Fruit fly (Drosophila melanogaster): ENCODE results near the gene pyx.

Gene pyx

DNA sequence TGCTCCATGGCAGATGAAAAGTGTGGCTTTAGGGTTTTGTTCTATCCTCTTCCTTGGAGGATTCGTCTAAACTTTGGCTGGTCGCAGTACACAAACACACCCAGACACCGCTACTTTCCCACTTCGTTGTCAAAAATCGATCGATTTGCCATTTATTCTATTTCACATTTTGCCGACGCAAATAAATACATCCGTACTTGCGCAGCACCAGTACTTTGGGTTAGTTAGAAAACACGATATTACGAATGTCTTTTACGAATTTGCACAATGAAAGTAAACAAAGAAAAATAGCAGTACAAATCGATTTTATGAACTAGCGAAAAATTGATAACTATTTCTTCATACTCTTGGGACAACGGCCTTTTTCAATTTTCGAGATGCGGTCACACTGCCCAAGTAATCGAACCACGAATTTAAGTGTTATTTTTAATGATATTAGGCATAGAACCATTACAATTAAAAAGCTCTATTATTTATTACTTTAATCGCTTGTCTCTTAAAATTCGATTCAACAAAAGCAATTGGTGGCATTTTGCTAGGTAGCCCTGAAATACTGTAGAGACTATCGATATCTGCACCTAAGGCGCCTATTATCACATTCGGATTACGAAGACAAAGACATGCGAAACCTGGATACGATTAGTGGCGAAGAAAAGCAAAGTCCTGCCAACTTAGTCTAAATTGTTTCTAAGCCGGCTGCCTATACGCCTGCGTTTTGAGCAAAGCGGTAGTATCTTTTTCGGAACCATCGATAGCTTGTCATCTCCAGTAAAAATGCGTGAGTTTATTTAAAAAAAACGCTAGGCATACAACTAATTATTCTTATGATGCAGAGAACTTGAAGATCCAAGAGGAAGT is 35.0 kb upstream of the pyx start, which contains the start of the genes DIP2 and wac:
TSS of gene DIP2 (minus strand) at position 337 of the 858 bp plus-strand sequence.
TSS of gene wac (plus strand) at position 559 of the 858 bp plus-strand sequence.
- TF ChIP-seq psq (optimal IDR thresholded peaks at IDR 0.05) (no peak), pan (optimal IDR thresholded peaks at IDR 0.05) (no peak), Dll (optimal IDR thresholded peaks at IDR 0.05) (no peak), usp (GFP tag; optimal IDR thresholded peaks at IDR 0.05) (no peak), EcR (GFP tag; optimal IDR thresholded peaks at IDR 0.05) (no peak), CG8478 (optimal IDR thresholded peaks at IDR 0.05) (no peak)

DNA sequence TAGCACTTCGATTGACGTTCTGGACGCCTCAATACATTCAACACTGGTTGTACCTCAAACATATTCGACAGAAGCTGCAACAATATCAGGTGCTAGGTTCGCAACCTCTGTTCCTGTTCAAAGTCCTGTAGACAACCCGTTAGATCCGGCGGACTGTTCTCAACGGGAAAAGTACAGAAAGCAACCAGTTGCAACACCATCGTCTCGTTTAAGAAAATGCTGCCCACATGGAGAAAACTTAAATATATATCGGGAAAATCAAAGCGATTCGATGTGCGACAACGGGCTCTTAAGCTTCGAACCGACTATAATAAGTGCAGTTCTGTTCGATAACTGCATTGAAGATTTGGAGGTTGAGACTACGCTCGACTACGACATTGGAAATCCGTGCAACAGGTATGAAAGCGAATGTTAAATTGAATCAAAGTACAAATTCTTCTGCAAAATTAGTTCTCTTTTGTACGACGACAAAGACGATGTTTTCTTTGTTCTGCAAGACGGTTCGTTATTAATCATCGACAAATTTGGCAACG is 25.4 kb upstream of the pyx start:
- TF ChIP-seq pan (optimal IDR thresholded peaks at IDR 0.05) (no peak), psq (optimal IDR thresholded peaks at IDR 0.05) (no peak), EcR (GFP tag; optimal IDR thresholded peaks at IDR 0.05) (no peak), Dll (optimal IDR thresholded peaks at IDR 0.05) (no peak), usp (GFP tag; optimal IDR thresholded peaks at IDR 0.05) (no peak), CG8478 (optimal IDR thresholded peaks at IDR 0.05) (no peak)

DNA sequence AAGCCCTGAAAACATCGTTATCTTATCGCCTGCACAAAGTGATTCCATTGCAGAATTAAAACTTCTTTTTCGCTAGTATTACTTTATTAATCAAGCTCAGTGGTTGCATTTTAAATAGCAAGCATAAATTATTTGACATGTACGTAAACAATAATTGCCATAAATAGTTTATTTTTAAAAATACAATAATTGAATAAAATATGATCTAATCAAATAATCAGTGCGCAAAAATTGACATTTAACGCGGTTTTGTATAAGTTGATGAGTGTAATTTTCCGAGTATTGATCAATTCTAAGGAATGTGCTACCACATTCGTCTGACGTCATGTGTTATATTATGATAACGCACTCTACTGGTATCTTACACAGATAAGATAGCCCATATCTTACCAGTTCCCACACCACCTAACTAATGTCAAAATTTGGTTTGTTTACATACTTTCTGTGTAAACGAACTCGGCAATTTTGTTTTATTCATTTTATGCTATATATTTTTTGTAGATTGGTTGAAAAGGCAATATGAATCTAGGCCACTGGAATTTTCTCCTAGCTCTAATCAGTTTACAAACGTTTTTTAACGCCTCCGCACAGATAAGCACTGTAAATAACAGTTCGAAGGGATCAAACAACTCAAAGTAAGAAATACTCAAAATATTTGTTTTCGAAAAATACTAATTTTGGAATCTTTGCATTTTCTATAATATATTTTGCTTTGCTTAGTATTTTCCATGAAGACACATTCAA is 24.8 kb upstream of the pyx start, which contains the start of gene mthl14:
TSS of gene mthl14 (plus strand) at position 10 of the 744 bp plus-strand sequence.
- TF ChIP-seq CG8478 (optimal IDR thresholded peaks at IDR 0.05) (no peak), usp (GFP tag; optimal IDR thresholded peaks at IDR 0.05) (no peak), pan (optimal IDR thresholded peaks at IDR 0.05) (no peak), psq (optimal IDR thresholded peaks at IDR 0.05) (no peak), Dll (optimal IDR thresholded peaks at IDR 0.05) (no peak), EcR (GFP tag; optimal IDR thresholded peaks at IDR 0.05) (no peak)

DNA sequence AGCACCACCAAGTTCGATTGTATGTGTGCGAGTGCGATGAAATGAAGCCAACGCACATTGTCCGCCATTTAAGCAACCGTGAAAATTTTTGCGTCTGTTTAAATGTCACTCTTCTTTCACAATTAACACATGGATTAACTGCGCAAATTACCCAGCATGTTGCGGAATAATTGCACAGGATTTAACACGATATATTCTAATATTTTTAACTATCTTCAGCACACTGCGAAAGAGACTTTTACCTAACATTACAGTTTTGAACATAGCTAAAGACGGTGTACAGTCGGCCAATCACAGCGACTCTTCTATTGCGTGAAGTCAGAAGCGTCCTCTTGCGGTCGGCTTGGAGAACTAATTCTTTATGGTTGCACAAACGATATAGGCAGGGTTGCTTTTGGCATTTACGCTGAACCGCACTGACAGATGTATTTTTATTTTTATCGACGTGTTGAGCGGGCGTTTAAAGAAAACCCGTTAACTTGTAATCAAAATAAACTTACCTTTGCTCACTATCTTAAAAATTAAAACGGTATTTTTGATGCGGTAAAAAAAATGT is 23.9 kb upstream of the pyx start:
- TF ChIP-seq CG8478 (optimal IDR thresholded peaks at IDR 0.05) (no peak), usp (GFP tag; optimal IDR thresholded peaks at IDR 0.05) (no peak), Dll (optimal IDR thresholded peaks at IDR 0.05) (no peak), pan (optimal IDR thresholded peaks at IDR 0.05) (no peak), psq (optimal IDR thresholded peaks at IDR 0.05) (no peak), EcR (GFP tag; optimal IDR thresholded peaks at IDR 0.05) (no peak)

DNA sequence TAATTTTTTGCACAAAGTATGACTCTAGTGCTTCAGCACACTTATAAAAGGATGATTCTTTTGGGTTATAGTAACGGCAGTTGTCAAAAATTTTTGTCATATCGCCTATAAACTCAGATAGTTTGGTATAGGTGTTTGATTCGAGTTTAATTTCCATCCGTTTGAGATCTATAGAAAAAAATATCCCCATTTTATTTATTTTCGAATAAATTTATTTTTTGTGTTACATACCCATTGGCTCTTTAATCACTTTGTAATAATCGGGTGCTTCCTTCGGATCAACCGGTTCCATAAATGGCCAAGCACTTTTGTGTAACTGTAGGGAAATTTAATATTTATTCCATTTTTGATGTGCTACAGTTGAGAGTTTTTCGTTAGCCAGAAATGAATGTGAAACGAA is 11.5 kb upstream of the pyx start:
- TF ChIP-seq CG8478 (optimal IDR thresholded peaks at IDR 0.05), result no peak
- TF ChIP-seq EcR (GFP tag; optimal IDR thresholded peaks at IDR 0.05), result no peak
- TF ChIP-seq pan (optimal IDR thresholded peaks at IDR 0.05), result no peak
- TF ChIP-seq Dll (optimal IDR thresholded peaks at IDR 0.05), result no peak
- no peak for TF ChIP-seq psq (optimal IDR thresholded peaks at IDR 0.05)
- no peak for TF ChIP-seq usp (GFP tag; optimal IDR thresholded peaks at IDR 0.05)

DNA sequence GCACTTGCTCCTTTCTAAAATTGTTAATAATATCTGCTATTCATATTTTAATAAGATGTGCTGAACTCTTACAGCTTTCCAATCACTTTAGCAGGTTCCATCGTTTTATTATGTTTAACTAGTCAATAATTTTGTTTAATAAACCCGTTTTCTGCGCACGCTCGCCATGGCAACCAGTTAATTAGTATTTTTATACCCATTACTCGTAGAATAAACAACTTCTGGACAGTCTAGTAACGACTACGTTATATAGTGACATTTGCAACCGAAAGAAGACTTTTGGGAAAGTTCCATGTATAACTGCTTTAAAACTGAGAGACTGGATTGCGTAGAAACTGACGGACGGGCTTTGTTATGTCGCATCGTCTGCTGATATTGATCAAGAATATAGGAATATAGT is 10.4 kb upstream of the pyx start, which contains the start of gene CG34453:
TSS of gene CG34453 (minus strand) at position 101 of the 400 bp plus-strand sequence.
- TF ChIP-seq psq (optimal IDR thresholded peaks at IDR 0.05) (no peak), usp (GFP tag; optimal IDR thresholded peaks at IDR 0.05) (no peak), pan (optimal IDR thresholded peaks at IDR 0.05) (no peak), EcR (GFP tag; optimal IDR thresholded peaks at IDR 0.05) (no peak), Dll (optimal IDR thresholded peaks at IDR 0.05) (no peak), CG8478 (optimal IDR thresholded peaks at IDR 0.05) (no peak)

DNA sequence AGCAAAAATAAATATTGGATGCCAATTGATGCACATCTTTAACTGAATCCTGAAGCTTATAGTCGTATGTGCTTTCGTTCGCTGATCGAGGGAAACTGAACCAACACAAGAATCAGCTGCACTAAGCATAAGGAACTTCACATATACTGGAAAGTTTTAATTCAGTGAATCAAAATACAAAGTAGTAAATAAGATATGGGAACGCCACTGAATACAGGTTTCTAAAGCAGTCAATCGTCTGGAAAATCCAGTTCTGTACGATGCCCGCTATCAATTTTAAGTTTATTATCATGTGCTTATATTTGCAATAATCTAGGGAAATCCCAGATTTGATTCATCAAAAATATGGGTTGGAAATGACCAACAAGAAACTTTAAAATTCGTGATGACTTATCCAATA is 9.4 kb upstream of the pyx start, which contains the start of gene CG34454:
TSS of gene CG34454 (minus strand) at position 84 of the 400 bp plus-strand sequence.
- no peak for TF ChIP-seq EcR (GFP tag; optimal IDR thresholded peaks at IDR 0.05)
- TF ChIP-seq Dll (optimal IDR thresholded peaks at IDR 0.05), result no peak
- no peak for TF ChIP-seq pan (optimal IDR thresholded peaks at IDR 0.05)
- no peak for TF ChIP-seq CG8478 (optimal IDR thresholded peaks at IDR 0.05)
- TF ChIP-seq psq (optimal IDR thresholded peaks at IDR 0.05), result no peak
- TF ChIP-seq usp (GFP tag; optimal IDR thresholded peaks at IDR 0.05), result no peak

DNA sequence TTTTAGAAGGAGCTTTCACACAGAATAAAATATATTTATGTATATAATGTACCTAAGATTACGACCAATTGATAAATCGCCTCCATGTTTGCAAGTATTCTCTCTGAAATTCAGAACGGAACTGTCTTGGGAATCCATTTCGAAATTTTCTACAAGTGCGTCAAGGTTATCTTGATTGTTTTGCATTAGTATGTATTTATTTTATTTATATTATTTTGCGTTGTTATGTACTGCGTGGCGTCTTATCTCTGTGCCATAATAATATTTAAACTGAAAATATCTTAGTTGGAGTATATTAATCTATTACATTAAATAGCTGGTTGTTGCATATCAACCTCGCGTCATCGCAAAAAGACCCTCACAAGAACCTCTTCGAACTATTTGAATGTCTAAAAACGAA is 8.6 kb upstream of the pyx start, which contains the start of gene CG42846:
TSS of gene CG42846 (minus strand) at position 101 of the 400 bp plus-strand sequence.
- TF ChIP-seq EcR (GFP tag; optimal IDR thresholded peaks at IDR 0.05), result no peak
- TF ChIP-seq CG8478 (optimal IDR thresholded peaks at IDR 0.05), result no peak
- TF ChIP-seq Dll (optimal IDR thresholded peaks at IDR 0.05), result no peak
- no peak for TF ChIP-seq pan (optimal IDR thresholded peaks at IDR 0.05)
- TF ChIP-seq psq (optimal IDR thresholded peaks at IDR 0.05), result no peak
- no peak for TF ChIP-seq usp (GFP tag; optimal IDR thresholded peaks at IDR 0.05)

DNA sequence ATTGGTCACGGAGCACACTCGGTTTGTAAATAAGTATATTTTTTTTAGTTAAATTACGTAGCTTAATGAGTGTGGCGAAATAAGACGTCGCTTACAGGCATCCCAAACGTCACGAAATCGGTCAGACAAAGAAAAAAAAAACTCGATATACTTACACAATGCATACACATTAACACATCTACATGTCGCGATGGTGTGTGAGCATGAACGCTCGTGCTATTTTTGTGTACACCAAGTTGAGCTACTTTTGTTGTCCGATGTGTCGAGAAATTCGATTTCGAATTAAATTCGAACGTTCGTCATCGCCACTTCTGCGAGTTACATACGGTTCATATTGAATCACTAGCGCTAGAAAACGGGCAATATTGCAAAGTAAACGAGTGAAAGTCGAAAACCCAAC is 2.3 kb upstream of the pyx start:
- TF ChIP-seq psq (optimal IDR thresholded peaks at IDR 0.05), result no peak

DNA sequence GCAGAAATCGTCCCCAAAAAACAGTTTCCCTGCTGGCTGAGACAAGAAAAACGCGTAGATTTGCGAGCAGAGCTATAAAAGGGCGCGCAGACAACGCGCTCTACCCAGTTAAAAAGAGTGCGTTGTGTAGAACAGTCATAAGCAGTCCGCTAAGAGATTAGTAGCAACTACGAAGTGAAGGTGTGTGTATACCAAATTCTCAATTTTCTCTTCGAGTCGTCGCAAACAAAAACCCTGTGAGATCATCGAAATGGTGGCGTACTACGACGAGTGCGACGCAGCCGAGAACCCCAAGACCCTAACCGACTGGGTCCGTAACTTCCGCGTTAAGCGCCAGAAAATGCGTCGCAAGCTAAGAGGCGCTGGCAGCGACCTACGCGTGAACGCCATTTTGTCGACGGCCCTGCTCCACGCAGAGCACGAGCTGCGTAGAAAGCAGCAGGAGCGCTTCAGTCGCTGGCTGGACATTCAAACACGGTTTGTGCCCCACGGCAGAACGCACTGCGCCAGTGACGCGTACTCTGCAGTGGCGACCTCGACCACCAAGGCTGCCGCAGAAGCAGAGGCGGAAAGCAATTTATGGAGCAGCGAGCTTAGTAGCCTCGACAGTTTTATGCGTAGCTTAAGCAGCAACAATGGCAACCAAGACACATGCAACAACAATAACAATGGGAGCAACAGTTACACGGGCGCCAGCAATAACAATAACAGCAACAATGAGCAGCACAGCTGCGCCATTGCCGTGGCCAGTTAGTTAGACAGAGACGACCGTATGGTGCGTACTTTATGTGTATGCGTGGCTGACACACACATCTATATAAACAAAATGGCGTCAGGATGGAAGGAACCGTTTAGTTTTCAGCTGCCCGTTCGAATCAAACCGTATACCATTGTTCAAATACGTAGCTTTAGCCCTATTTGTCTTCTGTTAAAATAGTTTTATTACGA is 1.4 kb upstream of the pyx start:
- no peak for TF ChIP-seq usp (GFP tag; optimal IDR thresholded peaks at IDR 0.05)
- no peak for TF ChIP-seq Dll (optimal IDR thresholded peaks at IDR 0.05)
- TF ChIP-seq EcR (GFP tag; optimal IDR thresholded peaks at IDR 0.05), result no peak
- TF ChIP-seq CG8478 (optimal IDR thresholded peaks at IDR 0.05), result peak; percentile 45
